Worm (Caenorhabditis elegans): Measurements from ENCODE around the gene fbxa-133.

Gene fbxa-133

DNA sequence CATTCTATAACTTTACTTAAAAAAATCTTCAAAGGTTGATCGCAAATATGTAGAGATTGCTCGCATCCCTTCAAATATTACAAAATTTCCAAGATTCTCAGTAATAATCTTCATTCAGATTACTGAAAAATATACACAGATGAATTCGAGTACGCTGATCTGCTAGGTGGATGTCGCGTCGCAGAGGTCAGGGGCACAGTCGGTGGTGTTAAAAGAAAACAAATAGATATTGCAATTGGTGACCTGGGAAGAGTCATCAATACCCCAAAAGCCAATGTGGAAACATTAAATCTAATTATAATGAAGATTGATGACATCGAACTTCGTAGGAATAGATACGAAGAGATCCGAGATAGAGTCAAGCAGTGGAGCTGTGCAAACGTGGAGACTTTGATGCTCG is 44.0 kb downstream of the fbxa-133 start, which contains the start of gene F57G4.10:
F57G4.10 (plus strand) TSS at position 301 of the 400 bp plus-strand sequence.
- TF ChIP-seq F57C9.4 (tag; optimal IDR thresholded peaks at IDR 0.05) (no peak), cebp-1 (GFP tag; IDR thresholded peaks at IDR 0.05) (no peak), cebp-1 (tag; optimal IDR thresholded peaks at IDR 0.05) (no peak), Y95B8A.8 (GFP tag; IDR thresholded peaks at IDR 0.05) (no peak), snpc-4 (GFP tag; optimal IDR thresholded peaks at IDR 0.05) (no peak), snpc-4 (tag; optimal IDR thresholded peaks at IDR 0.05) (no peak), nhr-120 (GFP tag; IDR thresholded peaks at IDR 0.05) (no peak), B0336.3 (GFP tag; IDR thresholded peaks at IDR 0.05) (no peak), ztf-6 (GFP tag; IDR thresholded peaks at IDR 0.05) (no peak), B0261.1 (tag; optimal IDR thresholded peaks at IDR 0.05) (no peak), nhr-90 (tag; optimal IDR thresholded peaks at IDR 0.05) (no peak), F52B5.7 (tag; optimal IDR thresholded peaks at IDR 0.05) (no peak), snpc-1.3 (tag; optimal IDR thresholded peaks at IDR 0.05; ENCODE audit: insufficient read depth) (no peak), lsl-1 (GFP tag; optimal IDR thresholded peaks at IDR 0.05) (no peak), ceh-79 (tag; optimal IDR thresholded peaks at IDR 0.05) (no peak), aptf-3 (GFP tag; IDR thresholded peaks at IDR 0.05) (no peak), ZK185.1 (tag; optimal IDR thresholded peaks at IDR 0.05; ENCODE audit: poor library complexity, severe bottlenecking) (no peak), madf-8 (GFP tag; conservative IDR thresholded peaks at IDR 0.05) (no peak), snpc-3.4 (tag; optimal IDR thresholded peaks at IDR 0.05) (no peak)
